Worm (Caenorhabditis elegans) whole organism, late embryonic: Measurements from ENCODE around the gene mrps-18A.

Experiments used
- C08G9.2 ChIP-seq: sonication (generic microtip); optimal IDR thresholded peaks from 2 replicates; lab custom pipeline; 2016; ENCODE audit warnings: mild to moderate bottlenecking, missing genetic modification characterization, moderate library complexity, missing compliant biosample characterization
- C38D4.7 ChIP-seq: fragments of 200-800 bp; sonication (Bioruptor generic); optimal IDR thresholded peaks from 2 replicates; lab custom pipeline; 2018; ENCODE audit warnings: mild to moderate bottlenecking, missing genetic modification characterization, moderate library complexity, missing compliant biosample characterization
- K09A11.1 ChIP-seq: sonication (generic microtip); optimal IDR thresholded peaks from 2 replicates; lab custom pipeline; 2017; ENCODE audit warnings: antibody characterized with exemption, mild to moderate bottlenecking, missing genetic modification characterization, missing compliant biosample characterization; ENCODE audit not compliant: insufficient read depth
- ahr-1 ChIP-seq: sonication (generic microtip); optimal IDR thresholded peaks from 2 replicates; lab custom pipeline; 2016; ENCODE audit warnings: missing genetic modification characterization, missing compliant biosample characterization
- ama-1 ChIP-seq: fragments of 150-350 bp; optimal IDR thresholded peaks from 2 replicates; lab custom pipeline; 2014
- ceh-14 ChIP-seq: sonication (generic microtip); optimal IDR thresholded peaks from 2 replicates; lab custom pipeline; 2016; ENCODE audit warnings: missing genotype, missing genetic modification characterization, missing compliant biosample characterization
- ceh-18 ChIP-seq: sonication (generic microtip); optimal IDR thresholded peaks from 2 replicates; lab custom pipeline; 2016; ENCODE audit warnings: missing genetic modification characterization, missing compliant biosample characterization
- ceh-19 ChIP-seq: fragments of 200-800 bp; sonication (Bioruptor generic); optimal IDR thresholded peaks from 2 replicates; lab custom pipeline; 2018; ENCODE audit warnings: mild to moderate bottlenecking, missing genetic modification characterization, missing compliant biosample characterization
- ceh-2 ChIP-seq: sonication (generic microtip); optimal IDR thresholded peaks from 2 replicates; lab custom pipeline; 2016; ENCODE audit warnings: missing genotype, missing genetic modification characterization, missing compliant biosample characterization
- ceh-22 ChIP-seq: sonication (generic microtip); optimal IDR thresholded peaks from 2 replicates; lab custom pipeline; 2017; ENCODE audit warnings: missing biosample characterization, missing genetic modification characterization
- ceh-30 ChIP-seq: fragments of 150-350 bp; optimal IDR thresholded peaks from 2 replicates; lab custom pipeline; 2014; ENCODE audit warnings: missing biosample characterization, missing genetic modification characterization
- ceh-34 ChIP-seq: sonication (generic microtip); optimal IDR thresholded peaks from 2 replicates; lab custom pipeline; 2016; ENCODE audit warnings: mild to moderate bottlenecking, missing genetic modification characterization, missing compliant biosample characterization
- ceh-48 ChIP-seq: sonication (generic microtip); optimal IDR thresholded peaks from 2 replicates; lab custom pipeline; 2016; ENCODE audit warnings: missing genetic modification characterization, inconsistent platforms, missing compliant biosample characterization
- ceh-9 ChIP-seq: sonication (generic microtip); optimal IDR thresholded peaks from 2 replicates; lab custom pipeline; 2016; ENCODE audit warnings: mild to moderate bottlenecking, missing genetic modification characterization, inconsistent platforms, missing compliant biosample characterization
- dmd-4 ChIP-seq: sonication (generic microtip); optimal IDR thresholded peaks from 2 replicates; lab custom pipeline; 2016; ENCODE audit warnings: borderline replicate concordance, missing genetic modification characterization, missing compliant biosample characterization
- dve-1 ChIP-seq: sonication (generic microtip); optimal IDR thresholded peaks from 2 replicates; lab custom pipeline; 2017; ENCODE audit warnings: antibody characterized with exemption, mild to moderate bottlenecking, missing genetic modification characterization, missing compliant biosample characterization
- elt-4 ChIP-seq: sonication (generic microtip); optimal IDR thresholded peaks from 2 replicates; lab custom pipeline; 2016; ENCODE audit warnings: missing genetic modification characterization, missing compliant biosample characterization
- eyg-1 ChIP-seq: sonication (generic microtip); optimal IDR thresholded peaks from 2 replicates; lab custom pipeline; 2016; ENCODE audit warnings: missing genotype, missing genetic modification characterization, missing compliant biosample characterization
- fkh-10 ChIP-seq: fragments of 150-350 bp; optimal IDR thresholded peaks from 2 replicates; lab custom pipeline; 2014; ENCODE audit warnings: missing biosample characterization, missing genetic modification reagents, missing genetic modification characterization
- fkh-6 ChIP-seq: sonication (generic microtip); optimal IDR thresholded peaks from 2 replicates; lab custom pipeline; 2016; ENCODE audit warnings: missing genetic modification characterization, missing compliant biosample characterization
- gmeb-2 ChIP-seq: sonication (generic microtip); optimal IDR thresholded peaks from 2 replicates; lab custom pipeline; 2016; ENCODE audit warnings: missing genetic modification characterization, inconsistent platforms, missing compliant biosample characterization
- hlh-15 ChIP-seq: sonication (generic microtip); optimal IDR thresholded peaks from 2 replicates; lab custom pipeline; 2016; ENCODE audit warnings: missing genetic modification characterization, missing compliant biosample characterization
- hlh-6 ChIP-seq: sonication (generic microtip); optimal IDR thresholded peaks from 2 replicates; lab custom pipeline; 2016; ENCODE audit warnings: missing genotype, missing genetic modification characterization, missing compliant biosample characterization
- lin-11 ChIP-seq: fragments of 200-800 bp; sonication (Bioruptor generic); optimal IDR thresholded peaks from 2 replicates; lab custom pipeline; 2018; ENCODE audit warnings: mild to moderate bottlenecking, missing genetic modification characterization, missing compliant biosample characterization
- mec-3 ChIP-seq: sonication (generic microtip); optimal IDR thresholded peaks from 2 replicates; lab custom pipeline; 2016; ENCODE audit warnings: borderline replicate concordance, missing genetic modification characterization, missing compliant biosample characterization
- nfya-1 ChIP-seq: sonication (generic microtip); optimal IDR thresholded peaks from 2 replicates; lab custom pipeline; 2017; ENCODE audit warnings: missing genetic modification characterization, mild to moderate bottlenecking, missing compliant biosample characterization, antibody characterized with exemption, moderate library complexity
- nhr-11 ChIP-seq: fragments of 150-350 bp; optimal IDR thresholded peaks from 2 replicates; lab custom pipeline; 2014; ENCODE audit warnings: missing biosample characterization, missing genetic modification characterization
- nhr-232 ChIP-seq: sonication (generic microtip); optimal IDR thresholded peaks from 2 replicates; lab custom pipeline; 2016; ENCODE audit warnings: missing genetic modification characterization, missing compliant biosample characterization
- npax-4 ChIP-seq: sonication (generic microtip); optimal IDR thresholded peaks from 2 replicates; lab custom pipeline; 2016; ENCODE audit warnings: missing genetic modification characterization, missing compliant biosample characterization
- odd-2 ChIP-seq: sonication (generic microtip); optimal IDR thresholded peaks from 2 replicates; lab custom pipeline; 2017; ENCODE audit warnings: antibody characterized with exemption, mild to moderate bottlenecking, missing genetic modification characterization, missing compliant biosample characterization
- pag-3 ChIP-seq: sonication (generic microtip); optimal IDR thresholded peaks from 2 replicates; lab custom pipeline; 2016; ENCODE audit warnings: missing compliant biosample characterization, missing genetic modification characterization, borderline replicate concordance
- pat-9 ChIP-seq: fragments of 200-800 bp; sonication (Bioruptor generic); optimal IDR thresholded peaks from 2 replicates; lab custom pipeline; 2018; ENCODE audit warnings: mild to moderate bottlenecking, missing genetic modification characterization, moderate library complexity, missing compliant biosample characterization
- pax-1 ChIP-seq: fragments of 150-350 bp; optimal IDR thresholded peaks from 2 replicates; lab custom pipeline; 2014; ENCODE audit warnings: missing biosample characterization, missing genetic modification characterization
- pha-2 ChIP-seq: sonication (generic microtip); optimal IDR thresholded peaks from 2 replicates; lab custom pipeline; 2017; ENCODE audit warnings: mild to moderate bottlenecking, missing genetic modification characterization, missing compliant biosample characterization
- pqm-1 ChIP-seq: sonication (generic microtip); optimal IDR thresholded peaks from 2 replicates; lab custom pipeline; 2016; ENCODE audit warnings: missing genetic modification characterization, missing compliant biosample characterization
- pros-1 ChIP-seq: fragments of 150-350 bp; optimal IDR thresholded peaks from 2 replicates; lab custom pipeline; 2014; ENCODE audit warnings: missing biosample characterization, missing genetic modification reagents, missing genetic modification characterization
- ref-2 ChIP-seq: sonication (generic microtip); optimal IDR thresholded peaks from 2 replicates; lab custom pipeline; 2016; ENCODE audit warnings: missing genetic modification characterization, missing compliant biosample characterization
- rnt-1 ChIP-seq: sonication (generic microtip); optimal IDR thresholded peaks from 2 replicates; lab custom pipeline; 2016; ENCODE audit warnings: missing genetic modification characterization, missing compliant biosample characterization
- sdc-2 ChIP-seq: sonication (generic microtip); optimal IDR thresholded peaks from 2 replicates; lab custom pipeline; 2016; ENCODE audit warnings: missing genotype, missing genetic modification characterization, missing compliant biosample characterization
- sox-2 ChIP-seq: fragments of 200-800 bp; sonication (Bioruptor generic); IDR thresholded peaks from 2 replicates; pipeline ENCODE4 v1.3.6; 2022; ENCODE audit warnings: missing genetic modification reagents, missing genetic modification characterization, missing compliant biosample characterization
- sox-4 ChIP-seq: sonication (generic microtip); optimal IDR thresholded peaks from 2 replicates; lab custom pipeline; 2017; ENCODE audit warnings: mild to moderate bottlenecking, missing genetic modification characterization, inconsistent platforms, missing compliant biosample characterization
- tbx-2 ChIP-seq: sonication (generic microtip); optimal IDR thresholded peaks from 2 replicates; lab custom pipeline; 2016; ENCODE audit warnings: missing genetic modification characterization, missing compliant biosample characterization
- tbx-7 ChIP-seq: sonication (generic microtip); optimal IDR thresholded peaks from 2 replicates; lab custom pipeline; 2016; ENCODE audit warnings: missing genotype, missing genetic modification characterization, missing compliant biosample characterization
- unc-3 ChIP-seq, 2 experiments: fragments of 200-800 bp in 1 of 2; sonication (Bioruptor generic) in 1 of 2; sonication (generic microtip) in 1 of 2; conservative IDR thresholded peaks in 1 of 2; optimal IDR thresholded peaks in 1 of 2; 2 replicates each; pipeline versions ENCODE4 v1.3.6 to Lab custom; 2016 to 2022; ENCODE audit warnings: missing compliant biosample characterization in 2 of 2, missing genetic modification characterization in 2 of 2, missing genetic modification reagents in 1 of 2
- unc-42 ChIP-seq: sonication (generic microtip); optimal IDR thresholded peaks from 2 replicates; lab custom pipeline; 2016; ENCODE audit warnings: missing genotype, missing genetic modification characterization, missing compliant biosample characterization
- unc-55 ChIP-seq: sonication (generic microtip); optimal IDR thresholded peaks from 2 replicates; lab custom pipeline; 2017; ENCODE audit warnings: missing biosample characterization, missing genetic modification reagents, missing genetic modification characterization
- zip-5 ChIP-seq: sonication (generic microtip); optimal IDR thresholded peaks from 2 replicates; lab custom pipeline; 2016; ENCODE audit warnings: missing genetic modification characterization, missing compliant biosample characterization

Gene mrps-18A

DNA sequence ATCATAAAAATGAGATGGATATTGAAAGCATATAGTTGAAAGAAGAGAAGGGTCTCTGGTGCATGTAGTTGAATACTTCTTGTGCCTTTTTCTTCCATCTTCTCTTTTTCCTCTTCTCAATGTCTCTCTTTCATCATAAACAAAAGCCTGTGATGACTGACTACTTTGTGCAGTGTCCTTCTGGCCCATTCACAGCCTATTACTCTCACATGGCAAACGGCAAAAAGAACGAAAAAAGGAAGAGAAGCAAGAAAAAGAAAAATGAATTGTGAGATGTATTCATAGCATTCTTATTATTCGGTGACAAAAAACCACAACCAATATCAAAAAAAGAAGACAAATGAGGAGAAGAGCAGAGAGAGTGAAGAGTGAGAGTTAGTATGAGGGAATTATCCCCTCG, 10.5 kb downstream of the mrps-18A start:
- TF ChIP-seq ama-1 (lab: Kevin White, UChicago) (no peak), npax-4 (tag; lab: Kevin White, UChicago) (no peak), zip-5 (tag; lab: Kevin White, UChicago) (no peak)

DNA sequence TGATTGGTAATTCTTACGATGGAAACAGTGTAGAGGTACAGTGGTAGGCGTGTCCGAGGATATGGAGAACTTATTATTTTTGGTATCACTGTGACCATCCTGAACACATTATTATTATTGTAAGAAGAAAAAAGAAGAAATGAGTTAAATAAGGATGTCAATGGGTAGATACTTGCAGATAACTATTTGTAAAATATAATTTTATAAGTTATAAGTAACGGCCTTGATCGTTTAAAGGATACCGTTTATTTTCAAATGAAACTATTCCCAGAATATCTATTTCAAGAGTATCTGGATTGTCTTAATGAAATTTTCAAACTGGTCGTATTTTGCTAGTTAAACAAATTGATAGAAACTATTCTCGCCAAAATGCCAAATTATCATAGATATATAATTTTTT, 11.5 kb downstream of the mrps-18A start, which contains the start of gene F10E9.10:
Gene F10E9.10 (minus strand): TSS at position 101 of the 400 bp plus-strand sequence.
- TF ChIP-seq pax-1 (tag; lab: Kevin White, UChicago) (no peak), ceh-48 (tag; lab: Kevin White, UChicago) (no peak), unc-55 (GFP tag; lab: Kevin White, UChicago) (no peak), dve-1 (tag; lab: Kevin White, UChicago) (no peak), elt-4 (tag; lab: Kevin White, UChicago) (no peak), sox-4 (tag; lab: Kevin White, UChicago) (no peak), ceh-18 (tag; lab: Kevin White, UChicago) (no peak)

DNA sequence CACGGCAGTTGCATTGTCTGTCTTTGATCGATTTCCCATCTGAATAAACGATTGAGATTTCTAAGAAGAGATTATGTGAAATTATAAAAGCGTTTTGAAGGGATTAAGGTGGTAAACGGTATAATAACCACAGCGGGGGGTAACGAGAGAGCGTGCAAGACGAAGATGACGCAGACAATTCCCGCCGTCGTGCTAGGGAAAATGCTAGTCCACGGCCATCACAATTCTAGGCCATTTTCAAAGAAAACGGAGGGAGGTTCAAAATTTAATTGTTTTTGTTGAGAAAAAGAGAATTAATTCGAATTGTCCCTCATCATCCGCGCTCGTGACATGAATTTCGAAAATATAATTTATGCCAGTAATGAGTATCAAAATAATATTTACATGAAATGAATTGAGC, 12.6 kb downstream of the mrps-18A start, which contains the start of gene F10E9.11:
Gene F10E9.11 (minus strand): TSS at position 161 of the 400 bp plus-strand sequence.
- peak; percentile 48 for TF ChIP-seq pqm-1
- TF ChIP-seq mec-3 (tag; lab: Kevin White, UChicago) = peak; percentile 76
- no peak for TF ChIP-seq ceh-19
- TF ChIP-seq elt-4 (tag; lab: Kevin White, UChicago) = no peak
- peak; percentile 86 for TF ChIP-seq zip-5 (tag; lab: Kevin White, UChicago)
- no peak for TF ChIP-seq ceh-9
- peak; percentile 62 for TF ChIP-seq nfya-1 (tag; lab: Kevin White, UChicago)
- TF ChIP-seq hlh-15 (tag; lab: Kevin White, UChicago) = no peak
- TF ChIP-seq dmd-4 (tag; lab: Kevin White, UChicago) = peak; percentile 73
- no peak for TF ChIP-seq fkh-10
- TF ChIP-seq dve-1 (tag; lab: Kevin White, UChicago) = no peak
- no peak for TF ChIP-seq unc-55 (GFP tag; lab: Kevin White, UChicago)
- TF ChIP-seq pat-9 = no peak
- TF ChIP-seq odd-2 (tag; lab: Kevin White, UChicago) = no peak
- TF ChIP-seq pax-1 (tag; lab: Kevin White, UChicago) = peak; percentile 27
- no peak for TF ChIP-seq C38D4.7 (GFP tag; lab: Kevin White, UChicago)
- TF ChIP-seq tbx-7 (tag; lab: Kevin White, UChicago) = peak; percentile 93
- peak; percentile 93 for TF ChIP-seq tbx-2 (tag; lab: Kevin White, UChicago)
- TF ChIP-seq unc-42 (tag; lab: Kevin White, UChicago) = peak; percentile 69
- TF ChIP-seq ceh-2 (tag; lab: Kevin White, UChicago) = peak; percentile 97
- peak; percentile 56 for TF ChIP-seq fkh-6 (tag; lab: Kevin White, UChicago)
- peak; percentile 41; the same call in 1 of the 2 replicates for TF ChIP-seq unc-3 (GFP tag; conservative IDR thresholded peaks at IDR 0.05; lab: Robert Waterston, UW)
- peak; percentile 33 for TF ChIP-seq unc-3 (tag; optimal IDR thresholded peaks at IDR 0.05; lab: Kevin White, UChicago)
- TF ChIP-seq nhr-11 (tag; lab: Kevin White, UChicago) = no peak
- TF ChIP-seq sdc-2 = peak; percentile 53
- TF ChIP-seq ceh-48 (tag; lab: Kevin White, UChicago) = no peak
- TF ChIP-seq sox-2 (GFP tag; lab: Robert Waterston, UW) = no peak
- TF ChIP-seq nhr-232 (tag; lab: Kevin White, UChicago) = no peak
- peak; percentile 96 for TF ChIP-seq C08G9.2 (tag; lab: Kevin White, UChicago)
- peak; percentile 34 for TF ChIP-seq hlh-6 (tag; lab: Kevin White, UChicago)
- peak; percentile 37 for TF ChIP-seq pha-2 (tag; lab: Kevin White, UChicago)
- TF ChIP-seq ceh-22 (tag; lab: Kevin White, UChicago) = no peak
- TF ChIP-seq ceh-18 (tag; lab: Kevin White, UChicago) = peak; percentile 50
- TF ChIP-seq K09A11.1 (tag; lab: Kevin White, UChicago) = no peak
- no peak for TF ChIP-seq lin-11 (tag; lab: Kevin White, UChicago)
- TF ChIP-seq ahr-1 (tag; lab: Kevin White, UChicago) = peak; percentile 53
- peak; percentile 84 for TF ChIP-seq rnt-1 (tag; lab: Kevin White, UChicago)
- TF ChIP-seq ceh-14 (tag; lab: Kevin White, UChicago) = peak; percentile 81
- TF ChIP-seq npax-4 (tag; lab: Kevin White, UChicago) = no peak
- no peak for TF ChIP-seq pros-1
- TF ChIP-seq eyg-1 (tag; lab: Kevin White, UChicago) = peak; percentile 16
- TF ChIP-seq ceh-30 (tag; lab: Kevin White, UChicago) = no peak
- peak; percentile 1 for TF ChIP-seq gmeb-2 (tag; lab: Kevin White, UChicago)
- peak; percentile 73 for TF ChIP-seq ceh-34 (tag; lab: Kevin White, UChicago)
- TF ChIP-seq pag-3 = no peak
- peak; percentile 100 for TF ChIP-seq ref-2
